Worm (Caenorhabditis elegans) whole organism, mixed stage, embryonic: ENCODE data around the gene F21H7.5.

Experiments used
- M03D4.4 ChIP-seq: sonication (generic microtip); optimal IDR thresholded peaks from 2 replicates; lab custom pipeline; 2017; ENCODE audit warnings: mild to moderate bottlenecking, missing genetic modification characterization, missing compliant biosample characterization
- bed-3 ChIP-seq: fragments of 200-800 bp; sonication (Bioruptor generic); optimal IDR thresholded peaks from 3 replicates; lab custom pipeline; 2018; ENCODE audit warnings: mild to moderate bottlenecking, missing genetic modification characterization, moderate library complexity, missing compliant biosample characterization
- blmp-1 ChIP-seq: fragments of 150-350 bp; optimal IDR thresholded peaks from 2 replicates; lab custom pipeline; 2014; ENCODE audit warnings: missing biosample characterization, missing genetic modification characterization
- ceh-39 ChIP-seq: fragments of 150-350 bp; optimal IDR thresholded peaks from 2 replicates; lab custom pipeline; 2014; ENCODE audit warnings: missing biosample characterization, missing genetic modification characterization
- ceh-43 ChIP-seq: fragments of 200-800 bp; sonication (Bioruptor generic); optimal IDR thresholded peaks from 2 replicates; lab custom pipeline; 2018; ENCODE audit warnings: mild to moderate bottlenecking, missing genetic modification characterization, moderate library complexity, missing compliant biosample characterization
- ceh-83 ChIP-seq: fragments of 200-800 bp; sonication (Bioruptor generic); optimal IDR thresholded peaks from 2 replicates; lab custom pipeline; 2018; ENCODE audit warnings: mild to moderate bottlenecking, missing genetic modification characterization, missing compliant biosample characterization
- cnd-1 ChIP-seq: fragments of 200-800 bp; sonication (Bioruptor generic); optimal IDR thresholded peaks from 2 replicates; lab custom pipeline; 2018; ENCODE audit warnings: mild to moderate bottlenecking, missing genetic modification characterization, missing compliant biosample characterization
- drap-1 ChIP-seq: fragments of 200-800 bp; sonication (Bioruptor generic); optimal IDR thresholded peaks from 3 replicates; lab custom pipeline; 2018; ENCODE audit warnings: mild to moderate bottlenecking, missing genetic modification characterization, missing compliant biosample characterization
- elt-1 ChIP-seq: sonication (generic microtip); optimal IDR thresholded peaks from 2 replicates; lab custom pipeline; 2017; ENCODE audit warnings: missing genetic modification characterization, mild to moderate bottlenecking, missing compliant biosample characterization, antibody characterized with exemption, moderate library complexity, borderline replicate concordance; ENCODE audit not compliant: insufficient read depth
- elt-3 ChIP-seq: fragments of 150-350 bp; optimal IDR thresholded peaks from 2 replicates; lab custom pipeline; 2014; ENCODE audit warnings: missing biosample characterization, missing genetic modification characterization
- flh-1 ChIP-seq: fragments of 200-800 bp; sonication (Bioruptor generic); optimal IDR thresholded peaks from 2 replicates; lab custom pipeline; 2018; ENCODE audit warnings: mild to moderate bottlenecking, missing genetic modification characterization, moderate library complexity, missing compliant biosample characterization
- ham-2 ChIP-seq: fragments of 200-800 bp; sonication (Bioruptor generic); optimal IDR thresholded peaks from 2 replicates; lab custom pipeline; 2018; ENCODE audit warnings: mild to moderate bottlenecking, missing genetic modification characterization, missing compliant biosample characterization
- hlh-1 ChIP-seq: fragments of 150-350 bp; optimal IDR thresholded peaks from 2 replicates; lab custom pipeline; 2014; ENCODE audit warnings: missing biosample characterization, missing genetic modification reagents, missing genetic modification characterization
- lin-13 ChIP-seq: fragments of 150-350 bp; optimal IDR thresholded peaks from 2 replicates; lab custom pipeline; 2014; ENCODE audit warnings: missing biosample characterization, missing genetic modification characterization
- lin-32 ChIP-seq: fragments of 200-800 bp; sonication (Bioruptor generic); optimal IDR thresholded peaks from 2 replicates; lab custom pipeline; 2018; ENCODE audit warnings: mild to moderate bottlenecking, missing genetic modification characterization, missing compliant biosample characterization
- lsy-2 ChIP-seq: fragments of 150-350 bp; optimal IDR thresholded peaks from 2 replicates; lab custom pipeline; 2014; ENCODE audit warnings: missing biosample characterization, missing genetic modification characterization
- mab-5 ChIP-seq: fragments of 150-350 bp; optimal IDR thresholded peaks from 2 replicates; lab custom pipeline; 2014; ENCODE audit warnings: missing biosample characterization, missing genetic modification characterization
- mls-2 ChIP-seq: sonication (generic microtip); optimal IDR thresholded peaks from 2 replicates; lab custom pipeline; 2016; ENCODE audit warnings: mild to moderate bottlenecking, missing genetic modification characterization, moderate library complexity, missing compliant biosample characterization
- nhr-12 ChIP-seq: fragments of 150-350 bp; optimal IDR thresholded peaks from 2 replicates; lab custom pipeline; 2014; ENCODE audit warnings: missing biosample characterization, missing genetic modification characterization
- nhr-2 ChIP-seq: fragments of 150-350 bp; optimal IDR thresholded peaks from 2 replicates; lab custom pipeline; 2014; ENCODE audit warnings: missing biosample characterization, missing genetic modification characterization
- nhr-237 ChIP-seq: fragments of 150-350 bp; optimal IDR thresholded peaks from 2 replicates; lab custom pipeline; 2014; ENCODE audit warnings: missing biosample characterization, missing genetic modification characterization
- nhr-28 ChIP-seq: fragments of 150-350 bp; optimal IDR thresholded peaks from 2 replicates; lab custom pipeline; 2014; ENCODE audit warnings: missing biosample characterization, missing genetic modification characterization
- pha-4 ChIP-seq: fragments of 150-350 bp; optimal IDR thresholded peaks from 2 replicates; lab custom pipeline; 2018; ENCODE audit warnings: missing biosample characterization, missing genetic modification reagents, missing genetic modification characterization
- sptf-1 ChIP-seq: sonication (generic microtip); optimal IDR thresholded peaks from 2 replicates; lab custom pipeline; 2017; ENCODE audit warnings: mild to moderate bottlenecking, missing genetic modification characterization, moderate library complexity, missing compliant biosample characterization
- tbx-8 ChIP-seq: fragments of 200-800 bp; sonication (Bioruptor generic); optimal IDR thresholded peaks from 2 replicates; lab custom pipeline; 2018; ENCODE audit warnings: mild to moderate bottlenecking, missing genetic modification characterization, moderate library complexity, missing compliant biosample characterization
- unc-39 ChIP-seq: fragments of 150-350 bp; optimal IDR thresholded peaks from 2 replicates; lab custom pipeline; 2014; ENCODE audit warnings: missing biosample characterization, missing genetic modification characterization
- unc-62 ChIP-seq: fragments of 150-350 bp; optimal IDR thresholded peaks from 2 replicates; lab custom pipeline; 2014; ENCODE audit warnings: missing biosample characterization, missing genetic modification reagents, missing genetic modification characterization
- zip-8 ChIP-seq: fragments of 150-350 bp; optimal IDR thresholded peaks from 2 replicates; lab custom pipeline; 2014; ENCODE audit warnings: missing biosample characterization, missing genetic modification characterization
- ztf-11 ChIP-seq: fragments of 150-350 bp; optimal IDR thresholded peaks from 2 replicates; lab custom pipeline; 2014; ENCODE audit warnings: missing biosample characterization, missing genetic modification characterization

Gene F21H7.5

ce11 chrV:16211713-16212112 is 25.6 kb upstream of the F21H7.5 start:
- TF ChIP-seq hlh-1 (tag; lab: Kevin White, UChicago), result no peak
- TF ChIP-seq nhr-28, result no peak
- no peak for TF ChIP-seq mls-2
- TF ChIP-seq nhr-237, result no peak
- no peak for TF ChIP-seq ztf-11 (tag; lab: Kevin White, UChicago)
- no peak for TF ChIP-seq ceh-83 (GFP tag; lab: Kevin White, UChicago)
- TF ChIP-seq nhr-2 (tag; lab: Kevin White, UChicago), result no peak
- no peak for TF ChIP-seq zip-8 (tag; lab: Kevin White, UChicago)
- TF ChIP-seq elt-1 (tag; lab: Kevin White, UChicago), result no peak
- TF ChIP-seq nhr-12 (tag; lab: Kevin White, UChicago), result no peak
- TF ChIP-seq blmp-1 (tag; lab: Kevin White, UChicago), result no peak
- TF ChIP-seq ham-2, result no peak
- TF ChIP-seq ceh-39 (tag; lab: Kevin White, UChicago), result no peak
- TF ChIP-seq drap-1, result no peak
- TF ChIP-seq cnd-1 (tag; lab: Kevin White, UChicago), result no peak
- TF ChIP-seq sptf-1, result no peak
- TF ChIP-seq lin-13 (tag; lab: Kevin White, UChicago), result no peak

ce11 chrV:16213323-16213722 is 24.0 kb upstream of the F21H7.5 start:
- TF ChIP-seq M03D4.4 (tag; lab: Kevin White, UChicago) (no peak), flh-1 (GFP tag; lab: Kevin White, UChicago) (no peak), nhr-28 (no peak), unc-39 (tag; lab: Kevin White, UChicago) (no peak), ceh-43 (GFP tag; lab: Kevin White, UChicago) (no peak), ztf-11 (tag; lab: Kevin White, UChicago) (no peak), lsy-2 (tag; lab: Kevin White, UChicago) (no peak), ham-2 (no peak), lin-32 (no peak), zip-8 (tag; lab: Kevin White, UChicago) (no peak), tbx-8 (GFP tag; lab: Kevin White, UChicago) (no peak), pha-4 (tag; lab: Kevin White, UChicago) (no peak), bed-3 (no peak), sptf-1 (no peak)

ce11 chrV:16214505-16214904 is 22.8 kb upstream of the F21H7.5 start, which contains the start of gene F11A5.9:
TSS of gene F11A5.9 (plus strand) at chrV:16214890.
- TF ChIP-seq lin-32 (no peak), ceh-39 (tag; lab: Kevin White, UChicago) (no peak), nhr-28 (no peak), blmp-1 (tag; lab: Kevin White, UChicago) (no peak), lsy-2 (tag; lab: Kevin White, UChicago) (no peak), mls-2 (no peak), unc-39 (tag; lab: Kevin White, UChicago) (no peak), ceh-43 (GFP tag; lab: Kevin White, UChicago) (no peak), hlh-1 (tag; lab: Kevin White, UChicago) (no peak), lin-13 (tag; lab: Kevin White, UChicago) (no peak), unc-62 (no peak), M03D4.4 (tag; lab: Kevin White, UChicago) (no peak), elt-1 (tag; lab: Kevin White, UChicago) (no peak)

- TF ChIP-seq pha-4 (tag; lab: Kevin White, UChicago) (no peak), ceh-39 (tag; lab: Kevin White, UChicago) (no peak), elt-3 (tag; lab: Kevin White, UChicago) (no peak), bed-3 (no peak), mls-2 (no peak)
Observed at ce11 chrV:16218522-16218921, 18.8 kb upstream of the F21H7.5 start, which contains the start of gene F11A5.15. TSS of gene F11A5.15 (minus strand) at chrV:16218622.

ce11 chrV:16218972-16219757 is 18.2 kb upstream of the F21H7.5 start, which contains the start of gene glc-1:
TSS of gene glc-1 (plus strand) at chrV:16219634.
- TF ChIP-seq drap-1, result no peak
- TF ChIP-seq mab-5 (tag; lab: Kevin White, UChicago), result no peak
- TF ChIP-seq lsy-2 (tag; lab: Kevin White, UChicago), result no peak
- TF ChIP-seq cnd-1 (tag; lab: Kevin White, UChicago), result no peak
- no peak for TF ChIP-seq ztf-11 (tag; lab: Kevin White, UChicago)
